Worm (Caenorhabditis elegans) whole organism, young adult: Measurements from ENCODE around the gene K05F1.13.

ENCODE experiments used
- C17E4.6 ChIP-seq: fragments of 200-800 bp; sonication (Bioruptor generic); IDR thresholded peaks from 2 replicates; pipeline ENCODE4 v1.3.6; 2022; ENCODE audit warnings: missing genetic modification reagents, missing genetic modification characterization, missing compliant biosample characterization
- K11D2.4 ChIP-seq: fragments of 200-800 bp; sonication (Bioruptor generic); IDR thresholded peaks from 2 replicates; pipeline ENCODE4 v1.3.6; 2022; ENCODE audit warnings: missing genetic modification reagents, missing genetic modification characterization, missing compliant biosample characterization
- athp-1 ChIP-seq: sonication (generic microtip); optimal IDR thresholded peaks from 2 replicates; lab custom pipeline; 2017; ENCODE audit warnings: mild to moderate bottlenecking, missing genetic modification characterization, missing compliant biosample characterization
- dpff-1 ChIP-seq: sonication (generic microtip); optimal IDR thresholded peaks from 2 replicates; lab custom pipeline; 2017; ENCODE audit warnings: mild to moderate bottlenecking, missing genetic modification characterization, missing compliant biosample characterization
- ets-4 ChIP-seq: fragments of 200-800 bp; sonication (Bioruptor generic); optimal IDR thresholded peaks from 2 replicates; lab custom pipeline; 2018; ENCODE audit warnings: mild to moderate bottlenecking, missing genetic modification characterization, missing compliant biosample characterization
- lsl-1 ChIP-seq: fragments of 200-800 bp; sonication (Bioruptor generic); optimal IDR thresholded peaks from 2 replicates; lab custom pipeline; 2018; ENCODE audit warnings: mild to moderate bottlenecking, missing genetic modification characterization, moderate library complexity, missing compliant biosample characterization
- mel-28 ChIP-seq: sonication (generic microtip); optimal IDR thresholded peaks from 2 replicates; lab custom pipeline; 2016; ENCODE audit warnings: borderline replicate concordance, mild to moderate bottlenecking, missing genetic modification characterization, missing compliant biosample characterization
- nfya-1 ChIP-seq: sonication (generic microtip); optimal IDR thresholded peaks from 2 replicates; lab custom pipeline; 2017; ENCODE audit warnings: antibody characterized with exemption, missing compliant biosample characterization, missing genetic modification characterization, borderline replicate concordance; ENCODE audit not compliant: insufficient read depth
- snpc-4 ChIP-seq, 5 experiments: fragments of 150-350 bp in 1 of 5; sonication (generic microtip) in 4 of 5; optimal IDR thresholded peaks; 2 replicates each; lab custom pipeline; 2014 to 2018; ENCODE audit warnings: missing genetic modification characterization in 5 of 5, missing biosample characterization in 3 of 5, antibody characterized with exemption in 2 of 5, mild to moderate bottlenecking in 2 of 5, missing compliant biosample characterization in 2 of 5, missing genotype in 2 of 5, moderate library complexity in 2 of 5, missing genetic modification reagents in 1 of 5

DNA sequence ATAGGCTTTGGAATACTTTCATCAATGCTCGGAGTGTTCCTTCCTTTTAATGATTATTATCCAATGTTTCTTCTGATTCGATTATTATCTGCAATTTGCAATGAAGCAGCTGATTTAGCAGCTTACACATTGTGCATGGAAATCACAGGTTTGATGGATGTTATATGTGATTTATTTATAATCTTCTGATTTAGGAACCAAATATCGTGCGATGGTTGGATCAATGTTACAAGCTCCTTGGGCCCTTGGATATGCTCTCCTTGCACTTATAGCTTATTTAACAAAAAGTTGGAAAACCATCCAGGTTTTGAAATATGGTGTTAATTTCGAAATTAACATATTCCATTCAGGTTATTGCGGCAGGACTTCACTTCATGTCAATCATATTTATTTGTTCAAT, 3.4 kb upstream of the K05F1.13 start:
- TF ChIP-seq ets-4 (no peak), athp-1 (tag; lab: Kevin White, UChicago) (no peak), mel-28 (no peak), nfya-1 (tag; lab: Kevin White, UChicago) (no peak), lsl-1 (GFP tag; lab: Kevin White, UChicago) (no peak), snpc-4 (GFP tag; optimal IDR thresholded peaks at IDR 0.05; lab: Kevin White, UChicago) (no peak), snpc-4 (tag; optimal IDR thresholded peaks at IDR 0.05; lab: Kevin White, UChicago) (no peak), dpff-1 (tag; lab: Kevin White, UChicago) (no peak), C17E4.6 (GFP tag; lab: Robert Waterston, UW) (no peak), K11D2.4 (GFP tag; lab: Robert Waterston, UW) (no peak)
